Worm (Caenorhabditis elegans) whole organism, young adult: Measurements from ENCODE around the gene oac-29.

Experiments
- F37B4.10 ChIP-seq: fragments of 200-800 bp; sonication (Bioruptor generic); IDR thresholded peaks from 2 replicates; pipeline ENCODE4 v1.3.6; 2022; ENCODE audit warnings: missing genetic modification characterization, missing compliant biosample characterization
- ceh-27 ChIP-seq: fragments of 200-800 bp; sonication (Bioruptor generic); optimal IDR thresholded peaks from 2 replicates; lab custom pipeline; 2018; ENCODE audit warnings: mild to moderate bottlenecking, missing genetic modification characterization, moderate library complexity, missing compliant biosample characterization
- egrh-3 ChIP-seq: fragments of 200-800 bp; sonication (Bioruptor generic); IDR thresholded peaks from 2 replicates; pipeline ENCODE4 v1.3.6; 2022; ENCODE audit warnings: missing genetic modification reagents, missing genetic modification characterization, missing compliant biosample characterization
- lin-35 ChIP-seq, 3 experiments: fragments of 150-350 bp in 2 of 3; sonication (generic microtip) in 1 of 3; optimal IDR thresholded peaks; 2 replicates each; lab custom pipeline; 2014 to 2018; ENCODE audit warnings: missing biosample characterization in 3 of 3, missing genetic modification characterization in 3 of 3, missing genetic modification reagents in 3 of 3
- snpc-1.1 ChIP-seq: sonication (generic microtip); optimal IDR thresholded peaks from 2 replicates; lab custom pipeline; 2017; ENCODE audit warnings: missing genetic modification characterization, mild to moderate bottlenecking, missing compliant biosample characterization, antibody characterized with exemption, moderate library complexity, missing genotype, missing genetic modification reagents; ENCODE audit not compliant: insufficient read depth

oac-29 gene

DNA sequence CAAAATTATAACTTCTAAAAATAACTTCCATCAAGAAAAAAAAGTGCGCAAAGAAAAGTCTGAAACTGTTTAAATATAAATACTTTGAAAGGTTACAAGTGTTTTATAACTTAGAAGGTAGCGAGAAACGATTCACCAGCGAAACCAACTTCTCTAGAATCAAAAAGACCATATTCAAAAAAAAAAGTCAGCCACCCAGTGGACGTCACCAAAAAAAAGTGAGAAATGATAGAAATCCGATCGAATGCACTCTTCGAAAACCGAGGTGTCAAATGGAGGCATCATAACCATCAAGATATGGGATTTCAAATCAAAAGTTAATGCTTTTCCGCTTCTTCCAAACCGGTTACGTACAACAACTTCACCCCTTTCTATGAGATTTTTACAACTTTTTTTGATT is 49.0 kb downstream of the oac-29 start (continued):
- TF ChIP-seq F37B4.10 (no peak), snpc-1.1 (tag; lab: Kevin White, UChicago) (no peak), lin-35 (GFP tag; optimal IDR thresholded peaks at IDR 0.05; lab: Kevin White, UChicago) (no peak), egrh-3 (GFP tag; lab: Robert Waterston, UW) (no peak), ceh-27 (GFP tag; lab: Kevin White, UChicago) (no peak)
